Fruit fly (Drosophila melanogaster): Measurements from ENCODE around the gene CG7168.

CG7168 gene

DNA sequence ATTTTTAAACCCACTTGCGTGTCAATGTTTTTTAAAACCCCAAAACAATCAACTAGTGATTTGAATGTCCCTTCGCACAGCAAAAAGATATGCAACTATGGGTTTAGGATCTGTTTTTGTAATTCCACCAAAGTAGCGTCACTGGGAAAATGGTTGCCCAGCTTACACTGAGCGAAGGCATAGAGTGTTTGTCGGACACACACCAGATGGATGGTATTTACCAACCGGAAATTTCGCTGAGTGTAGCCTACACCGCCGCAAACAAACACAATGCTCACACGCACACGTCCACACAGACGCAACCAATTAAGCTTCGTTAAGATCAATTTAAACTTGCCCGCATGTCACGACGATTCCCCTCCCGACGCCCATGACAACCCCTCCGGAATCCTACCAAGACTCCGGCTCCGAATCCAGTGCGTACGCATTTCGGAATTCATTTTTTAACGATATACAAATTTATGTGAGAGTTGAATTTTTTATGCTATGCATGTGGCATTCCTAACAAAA is 2.9 kb upstream of the CG7168 start:
- peak; percentile 3 for TF ChIP-seq rgr (GFP tag; optimal IDR thresholded peaks at IDR 0.05)
- TF ChIP-seq brk (GFP tag; optimal IDR thresholded peaks at IDR 0.05) = no peak
- peak in 1 of 2 experiments; percentile 9 for TF ChIP-seq foxo (GFP tag; optimal IDR thresholded peaks at IDR 0.05)

- no peak for TF ChIP-seq CrebA (GFP tag; optimal IDR thresholded peaks at IDR 0.05; ENCODE audit: borderline replicate concordance)
- no peak for TF ChIP-seq h (GFP tag; optimal IDR thresholded peaks at IDR 0.05)
- no peak for TF ChIP-seq Dfd (GFP tag; optimal IDR thresholded peaks at IDR 0.05)
- TF ChIP-seq Myc (optimal IDR thresholded peaks at IDR 0.05) = no peak
- TF ChIP-seq usp (GFP tag; optimal IDR thresholded peaks at IDR 0.05) = no peak
These were observed 1.5 kb upstream of the CG7168 start for dm6 chr3R:18227385-18227784.

DNA sequence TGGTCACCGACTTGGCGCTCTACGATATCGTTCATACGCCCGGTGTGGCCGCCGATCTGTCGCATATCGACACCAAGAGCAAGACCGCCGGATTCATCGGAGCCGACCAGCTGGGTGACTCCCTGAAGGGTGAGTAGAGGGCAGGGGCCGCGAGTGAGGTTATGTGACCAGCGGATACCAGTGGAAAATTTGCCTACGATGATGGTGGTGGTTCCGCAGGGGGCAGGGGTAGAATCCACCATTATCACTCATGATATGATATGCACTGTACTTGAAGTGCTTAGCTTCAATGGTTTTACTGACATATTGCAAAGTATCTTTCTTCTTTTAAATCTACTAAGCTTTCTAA is 901 bp upstream of the CG7168 start:
- no peak for TF ChIP-seq lola (GFP tag; optimal IDR thresholded peaks at IDR 0.05)
- no peak for TF ChIP-seq CrebA (GFP tag; optimal IDR thresholded peaks at IDR 0.05; ENCODE audit: borderline replicate concordance)
- no peak for TF ChIP-seq foxo (GFP tag; optimal IDR thresholded peaks at IDR 0.05)
- TF ChIP-seq psq (GFP tag; optimal IDR thresholded peaks at IDR 0.05) = no peak
- TF ChIP-seq Hr83 (GFP tag; optimal IDR thresholded peaks at IDR 0.05; ENCODE audit: poor library complexity, severe bottlenecking) = no peak
- no peak for TF ChIP-seq Abd-B (GFP tag; optimal IDR thresholded peaks at IDR 0.05)
- no peak for TF ChIP-seq Vsx2 (GFP tag; optimal IDR thresholded peaks at IDR 0.05; ENCODE audit: partially characterized antibody)
- TF ChIP-seq Dif (GFP tag; optimal IDR thresholded peaks at IDR 0.05; ENCODE audit: partially characterized antibody) = no peak
- no peak for TF ChIP-seq CG32264 (GFP tag; optimal IDR thresholded peaks at IDR 0.05)
- TF ChIP-seq CG9705 (GFP tag; optimal IDR thresholded peaks at IDR 0.05) = no peak
- no peak for TF ChIP-seq br (GFP tag; optimal IDR thresholded peaks at IDR 0.05)
- no peak for TF ChIP-seq tai (GFP tag; optimal IDR thresholded peaks at IDR 0.05)
- no peak for TF ChIP-seq dl (GFP tag; optimal IDR thresholded peaks at IDR 0.05; ENCODE audit: insufficient read depth in 1 of 2, partially characterized antibody in 2 of 2)
- TF ChIP-seq sage (GFP tag; optimal IDR thresholded peaks at IDR 0.05) = no peak
- TF ChIP-seq jim (GFP tag; optimal IDR thresholded peaks at IDR 0.05) = no peak
- TF ChIP-seq GATAd (GFP tag; optimal IDR thresholded peaks at IDR 0.05) = no peak
- TF ChIP-seq fru (GFP tag; optimal IDR thresholded peaks at IDR 0.05) = no peak
- no peak for TF ChIP-seq pan (optimal IDR thresholded peaks at IDR 0.05)
- no peak for TF ChIP-seq OdsH (GFP tag; optimal IDR thresholded peaks at IDR 0.05)
- no peak for TF ChIP-seq Hnf4 (GFP tag; optimal IDR thresholded peaks at IDR 0.05)

dm6 chr3R:18223434-18223833 is 2.4 kb downstream of the CG7168 start, which contains the start of the genes mTerf5 and Non3:
Gene mTerf5, minus strand, starts transcription at chr3R:18223682.
Gene Non3, plus strand, starts transcription at chr3R:18223722.
- TF ChIP-seq Hr83 (GFP tag; optimal IDR thresholded peaks at IDR 0.05; ENCODE audit: poor library complexity, severe bottlenecking) (peak; percentile 21), Rel (GFP tag; optimal IDR thresholded peaks at IDR 0.05) (no peak), Rel (tag; optimal IDR thresholded peaks at IDR 0.05) (peak; percentile 57), Myc (optimal IDR thresholded peaks at IDR 0.05) (peak; percentile 26), sv (GFP tag; optimal IDR thresholded peaks at IDR 0.05) (peak; percentile 9), CG9705 (GFP tag; optimal IDR thresholded peaks at IDR 0.05) (peak; percentile 23), HLH106 (tag; optimal IDR thresholded peaks at IDR 0.05) (peak; percentile 73), h (GFP tag; optimal IDR thresholded peaks at IDR 0.05) (peak; percentile 37), Abd-B (GFP tag; optimal IDR thresholded peaks at IDR 0.05) (no peak), dsf (GFP tag; optimal IDR thresholded peaks at IDR 0.05; ENCODE audit: borderline replicate concordance) (peak; percentile 29), Sp1 (GFP tag; optimal IDR thresholded peaks at IDR 0.05) (peak; percentile 67), Mio (GFP tag; optimal IDR thresholded peaks at IDR 0.05) (no peak), psq (GFP tag; optimal IDR thresholded peaks at IDR 0.05) (peak; percentile 64), Hr78 (GFP tag; optimal IDR thresholded peaks at IDR 0.05) (no peak), CG32264 (GFP tag; optimal IDR thresholded peaks at IDR 0.05) (no peak), CrebA (GFP tag; optimal IDR thresholded peaks at IDR 0.05; ENCODE audit: borderline replicate concordance) (no peak), Jra (GFP tag; optimal IDR thresholded peaks at IDR 0.05) (peak; percentile 6), dl (GFP tag; optimal IDR thresholded peaks at IDR 0.05; ENCODE audit: insufficient read depth in 1 of 2, partially characterized antibody in 2 of 2) (no peak), foxo (GFP tag; optimal IDR thresholded peaks at IDR 0.05) (peak in 1 of 2 experiments; percentile 67), brk (GFP tag; optimal IDR thresholded peaks at IDR 0.05) (no peak), Dfd (GFP tag; optimal IDR thresholded peaks at IDR 0.05) (no peak), rgr (GFP tag; optimal IDR thresholded peaks at IDR 0.05) (peak; percentile 64), woc (GFP tag; optimal IDR thresholded peaks at IDR 0.05) (peak; percentile 21), Hnf4 (GFP tag; optimal IDR thresholded peaks at IDR 0.05) (peak; percentile 65), tai (GFP tag; optimal IDR thresholded peaks at IDR 0.05) (no peak), OdsH (GFP tag; optimal IDR thresholded peaks at IDR 0.05) (peak; percentile 52), fru (GFP tag; optimal IDR thresholded peaks at IDR 0.05) (peak; percentile 36), ey (GFP tag; optimal IDR thresholded peaks at IDR 0.05) (peak; percentile 14), usp (GFP tag; optimal IDR thresholded peaks at IDR 0.05) (no peak)

Data from whole organism, wandering third instar larva.